Worm (Caenorhabditis elegans): ENCODE results near the gene T20B3.1.

- TF ChIP-seq mep-1 (tag; optimal IDR thresholded peaks at IDR 0.05) (no peak), elt-3 (tag; optimal IDR thresholded peaks at IDR 0.05) (no peak), ces-1 (GFP tag; optimal IDR thresholded peaks at IDR 0.05) (no peak), ztf-11 (tag; optimal IDR thresholded peaks at IDR 0.05) (no peak), nhr-76 (tag; optimal IDR thresholded peaks at IDR 0.05) (no peak), sptf-1 (tag; optimal IDR thresholded peaks at IDR 0.05) (no peak), lsy-2 (tag; optimal IDR thresholded peaks at IDR 0.05) (no peak), unc-62 (GFP tag; optimal IDR thresholded peaks at IDR 0.05) (no peak), lin-13 (tag; optimal IDR thresholded peaks at IDR 0.05) (no peak)
Observed at ce11 chrV:16788967-16789366, 26.4 kb upstream of the T20B3.1 start, which contains the start of gene immt-2.

All from whole organism, mixed stage, embryonic.